Worm (Caenorhabditis elegans): ENCODE measurements around the gene mtch-1.

The mtch-1 gene

ce11 chrII:7413275-7413674, 39.3 kb upstream of the mtch-1 start:
- TF ChIP-seq lin-39 (tag; optimal IDR thresholded peaks at IDR 0.05) (no peak), pha-4 (tag; optimal IDR thresholded peaks at IDR 0.05) (no peak), nhr-43 (tag; optimal IDR thresholded peaks at IDR 0.05; ENCODE audit: poor library complexity, severe bottlenecking) (peak; percentile 44), nhr-23 (tag; optimal IDR thresholded peaks at IDR 0.05) (peak; percentile 31), elt-3 (tag; optimal IDR thresholded peaks at IDR 0.05) (peak in 2 of 3 experiments; percentile 57 to 83), nhr-25 (tag; optimal IDR thresholded peaks at IDR 0.05) (peak; percentile 43)

- TF ChIP-seq zag-1 (tag; optimal IDR thresholded peaks at IDR 0.05): no peak
- no peak for TF ChIP-seq nhr-11 (tag; optimal IDR thresholded peaks at IDR 0.05)
- no peak for TF ChIP-seq egl-5 (tag; optimal IDR thresholded peaks at IDR 0.05)
- no peak for TF ChIP-seq nfya-1 (tag; optimal IDR thresholded peaks at IDR 0.05; ENCODE audit: insufficient read depth)
- no peak for TF ChIP-seq fos-1 (tag; optimal IDR thresholded peaks at IDR 0.05)
- no peak for TF ChIP-seq nhr-76 (tag; optimal IDR thresholded peaks at IDR 0.05)
- no peak for TF ChIP-seq ceh-28 (tag; optimal IDR thresholded peaks at IDR 0.05)
- no peak for TF ChIP-seq lsy-12 (tag; optimal IDR thresholded peaks at IDR 0.05)
- no peak for TF ChIP-seq nhr-43 (tag; optimal IDR thresholded peaks at IDR 0.05; ENCODE audit: poor library complexity, severe bottlenecking)
- TF ChIP-seq daf-12 (tag; optimal IDR thresholded peaks at IDR 0.05): no peak
- no peak for TF ChIP-seq ceh-16 (tag; optimal IDR thresholded peaks at IDR 0.05)
- TF ChIP-seq elt-1 (tag; optimal IDR thresholded peaks at IDR 0.05): no peak
- no peak for TF ChIP-seq pha-4 (tag; optimal IDR thresholded peaks at IDR 0.05)
- TF ChIP-seq elt-2 (tag; optimal IDR thresholded peaks at IDR 0.05): no peak
- TF ChIP-seq mdl-1 (tag; optimal IDR thresholded peaks at IDR 0.05): no peak
- no peak for TF ChIP-seq aly-2 (tag; optimal IDR thresholded peaks at IDR 0.05)
- TF ChIP-seq nhr-25 (tag; optimal IDR thresholded peaks at IDR 0.05): no peak
- no peak for TF ChIP-seq ceh-9 (tag; optimal IDR thresholded peaks at IDR 0.05)
- TF ChIP-seq nhr-237 (tag; optimal IDR thresholded peaks at IDR 0.05): no peak
These were observed 38.0 kb upstream of the mtch-1 start, which contains the start of gene K02A2.5 for ce11 chrII:7411930-7412329. K02A2.5 (minus strand) TSS chrII:7412030.

ce11 chrII:7408192-7408591, 34.2 kb upstream of the mtch-1 start, which contains the start of gene srd-55:
srd-55 (plus strand) TSS chrII:7408492.
- TF ChIP-seq elt-1 (tag; optimal IDR thresholded peaks at IDR 0.05) (no peak), mml-1 (tag; optimal IDR thresholded peaks at IDR 0.05) (no peak), ceh-82 (tag; optimal IDR thresholded peaks at IDR 0.05) (no peak), jun-1 (tag; optimal IDR thresholded peaks at IDR 0.05) (no peak), ztf-4 (tag; optimal IDR thresholded peaks at IDR 0.05) (no peak), sea-2 (GFP tag; optimal IDR thresholded peaks at IDR 0.05) (no peak), egl-5 (tag; optimal IDR thresholded peaks at IDR 0.05) (no peak), R02D3.7 (tag; optimal IDR thresholded peaks at IDR 0.05) (no peak), hmg-11 (tag; optimal IDR thresholded peaks at IDR 0.05) (no peak), aly-2 (tag; optimal IDR thresholded peaks at IDR 0.05) (no peak), ztf-11 (tag; optimal IDR thresholded peaks at IDR 0.05) (no peak), snpc-4 (tag; optimal IDR thresholded peaks at IDR 0.05) (no peak), nhr-12 (tag; optimal IDR thresholded peaks at IDR 0.05) (no peak), fkh-2 (tag; optimal IDR thresholded peaks at IDR 0.05) (no peak), ceh-28 (tag; optimal IDR thresholded peaks at IDR 0.05) (no peak), tbx-2 (tag; optimal IDR thresholded peaks at IDR 0.05) (no peak)

- TF ChIP-seq unc-62 (GFP tag; optimal IDR thresholded peaks at IDR 0.05): no peak
- no peak for TF ChIP-seq lin-39 (tag; optimal IDR thresholded peaks at IDR 0.05)
- no peak for TF ChIP-seq pqm-1 (tag; optimal IDR thresholded peaks at IDR 0.05)
- no peak for TF ChIP-seq ztf-4 (tag; optimal IDR thresholded peaks at IDR 0.05)
- no peak for TF ChIP-seq egl-5 (tag; optimal IDR thresholded peaks at IDR 0.05)
- no peak for TF ChIP-seq fkh-2 (tag; optimal IDR thresholded peaks at IDR 0.05)
- no peak for TF ChIP-seq nhr-43 (tag; optimal IDR thresholded peaks at IDR 0.05; ENCODE audit: poor library complexity, severe bottlenecking)
- no peak for TF ChIP-seq hmg-11 (tag; optimal IDR thresholded peaks at IDR 0.05)
- TF ChIP-seq sea-2 (GFP tag; optimal IDR thresholded peaks at IDR 0.05): no peak
- TF ChIP-seq egl-27 (tag; optimal IDR thresholded peaks at IDR 0.05): no peak
- no peak for TF ChIP-seq nhr-28 (tag; optimal IDR thresholded peaks at IDR 0.05)
- no peak for TF ChIP-seq ztf-11 (tag; optimal IDR thresholded peaks at IDR 0.05)
- no peak for TF ChIP-seq ceh-16 (tag; optimal IDR thresholded peaks at IDR 0.05)
- no peak for TF ChIP-seq ceh-28 (tag; optimal IDR thresholded peaks at IDR 0.05)
- TF ChIP-seq elt-2 (tag; optimal IDR thresholded peaks at IDR 0.05): no peak
- TF ChIP-seq ama-1 (optimal IDR thresholded peaks at IDR 0.05): no peak
- no peak for TF ChIP-seq pha-4 (tag; optimal IDR thresholded peaks at IDR 0.05)
- no peak for TF ChIP-seq nhr-12 (tag; optimal IDR thresholded peaks at IDR 0.05)
These were observed 32.5 kb upstream of the mtch-1 start for ce11 chrII:7406438-7406837.
